Fruit fly (Drosophila melanogaster) whole organism, embryonic: ENCODE measurements around the gene DCTN5-p25.

Experiments used
- Antp ChIP-seq: fragments of 200-800 bp; sonication (Bioruptor generic); optimal IDR thresholded peaks from 3 replicates; lab custom pipeline; 2016; ENCODE audit warnings: missing biosample characterization, missing genetic modification characterization
- Atf6 ChIP-seq: fragments of 200-800 bp; sonication (Bioruptor generic); IDR thresholded peaks from 2 replicates; pipeline ENCODE4 v1.3.6; 2022; ENCODE audit warnings: missing biosample characterization, missing genetic modification characterization
- Awh ChIP-seq: fragments of 200-800 bp; sonication (Bioruptor generic); IDR thresholded peaks from 2 replicates; pipeline ENCODE4, ENCODE4 v1.3.6; 2022; ENCODE audit warnings: missing biosample characterization, missing genetic modification characterization
- Blimp-1 ChIP-seq: fragments of 200-800 bp; sonication (Bioruptor generic); optimal IDR thresholded peaks from 3 replicates; lab custom pipeline; 2018; ENCODE audit warnings: missing biosample characterization, missing genetic modification characterization, mild to moderate bottlenecking, moderate library complexity, missing genetic modification reagents
- CG11085 ChIP-seq: fragments of 200-800 bp; sonication (Bioruptor generic); IDR thresholded peaks from 2 replicates; pipeline ENCODE4 v1.3.6; 2022; ENCODE audit warnings: missing biosample characterization, missing genetic modification characterization
- CG12391 ChIP-seq: fragments of 200-800 bp; sonication (Bioruptor generic); optimal IDR thresholded peaks from 3 replicates; lab custom pipeline; 2018; ENCODE audit warnings: missing biosample characterization, mild to moderate bottlenecking, missing genetic modification characterization, moderate library complexity
- CG12744 ChIP-seq: fragments of 200-800 bp; sonication (Bioruptor generic); optimal IDR thresholded peaks from 2 replicates; lab custom pipeline; 2016; ENCODE audit warnings: missing biosample characterization, missing genetic modification characterization
- CG14050 ChIP-seq: fragments of 200-800 bp; sonication (Bioruptor generic); IDR thresholded peaks from 3 replicates; pipeline ENCODE4 v1.3.6; 2022; ENCODE audit warnings: missing biosample characterization, missing genetic modification characterization
- CG14860 ChIP-seq: fragments of 200-800 bp; sonication (Bioruptor generic); IDR thresholded peaks from 3 replicates; pipeline ENCODE4 v1.3.6; 2022; ENCODE audit warnings: missing biosample characterization, missing genetic modification characterization; ENCODE audit not compliant: partially characterized antibody
- CG15514 ChIP-seq: fragments of 200-800 bp; sonication (Bioruptor generic); optimal IDR thresholded peaks from 3 replicates; lab custom pipeline; 2017; ENCODE audit warnings: missing biosample characterization, missing genetic modification characterization, mild to moderate bottlenecking, moderate library complexity, missing genetic modification reagents
- CG1602 ChIP-seq: fragments of 200-800 bp; sonication (Bioruptor generic); optimal IDR thresholded peaks from 3 replicates; lab custom pipeline; 2016; ENCODE audit warnings: missing biosample characterization, missing genetic modification characterization
- CG17829 ChIP-seq: fragments of 200-800 bp; optimal IDR thresholded peaks from 2 replicates; lab custom pipeline; 2019; ENCODE audit warnings: missing biosample characterization, mild to moderate bottlenecking, missing genetic modification characterization, moderate library complexity
- CG18262 ChIP-seq: fragments of 200-800 bp; optimal IDR thresholded peaks from 3 replicates; lab custom pipeline; 2019; ENCODE audit warnings: missing biosample characterization, mild to moderate bottlenecking, missing genetic modification characterization, moderate library complexity
- CG2129 ChIP-seq: fragments of 200-800 bp; sonication (Bioruptor generic); IDR thresholded peaks from 2 replicates; pipeline ENCODE4 v1.3.6; 2022; ENCODE audit warnings: missing biosample characterization, missing genetic modification characterization; ENCODE audit not compliant: partially characterized antibody
- CG31224 ChIP-seq: fragments of 200-800 bp; sonication (Bioruptor generic); IDR thresholded peaks from 2 replicates; pipeline ENCODE4 v1.3.6; 2022; ENCODE audit warnings: missing biosample characterization, missing genetic modification characterization
- CG43689 ChIP-seq: fragments of 200-800 bp; sonication (Bioruptor generic); IDR thresholded peaks from 2 replicates; pipeline ENCODE4 v1.3.6; 2022; ENCODE audit warnings: missing biosample characterization, missing genetic modification characterization
- CG4404 ChIP-seq: fragments of 200-800 bp; sonication (Bioruptor generic); IDR thresholded peaks from 2 replicates; pipeline ENCODE4 v1.3.6; 2022; ENCODE audit warnings: missing biosample characterization, missing genetic modification characterization
- CG4854 ChIP-seq: fragments of 200-800 bp; sonication (Bioruptor generic); optimal IDR thresholded peaks from 2 replicates; lab custom pipeline; 2016; ENCODE audit warnings: missing biosample characterization, missing genetic modification characterization, inconsistent platforms
- CG6272 ChIP-seq: fragments of 200-800 bp; sonication (Bioruptor generic); IDR thresholded peaks from 2 replicates; pipeline ENCODE4 v1.3.6; 2022; ENCODE audit warnings: missing biosample characterization, missing genetic modification characterization
- CG7271 ChIP-seq: fragments of 200-800 bp; sonication (Bioruptor generic); optimal IDR thresholded peaks from 2 replicates; lab custom pipeline; 2018; ENCODE audit warnings: missing biosample characterization, mild to moderate bottlenecking, missing genetic modification characterization, moderate library complexity
- CG8924 ChIP-seq: fragments of 200-800 bp; optimal IDR thresholded peaks from 3 replicates; lab custom pipeline; 2019; ENCODE audit warnings: missing biosample characterization, mild to moderate bottlenecking, missing genetic modification characterization, moderate library complexity
- CG8944 ChIP-seq: fragments of 200-800 bp; sonication (Bioruptor generic); optimal IDR thresholded peaks from 3 replicates; lab custom pipeline; 2016; ENCODE audit warnings: missing biosample characterization, missing genetic modification characterization
- CG9437 ChIP-seq: fragments of 200-800 bp; sonication (Bioruptor generic); optimal IDR thresholded peaks from 2 replicates; lab custom pipeline; 2018; ENCODE audit warnings: missing biosample characterization, mild to moderate bottlenecking, missing genetic modification characterization
- Camta ChIP-seq: fragments of 200-800 bp; sonication (Bioruptor generic); optimal IDR thresholded peaks from 2 replicates; lab custom pipeline; 2016; ENCODE audit warnings: missing biosample characterization, missing genetic modification characterization
- Drgx ChIP-seq: fragments of 200-800 bp; sonication (Bioruptor generic); IDR thresholded peaks from 2 replicates; pipeline ENCODE4 v1.3.6; 2022; ENCODE audit warnings: missing biosample characterization, missing genetic modification characterization
- Gsc ChIP-seq: fragments of 200-800 bp; sonication (Bioruptor generic); IDR thresholded peaks from 2 replicates; pipeline ENCODE4 v1.3.6; 2022; ENCODE audit warnings: missing biosample characterization, missing genetic modification characterization
- H15 ChIP-seq: fragments of 200-800 bp; sonication (Bioruptor generic); IDR thresholded peaks from 3 replicates; pipeline ENCODE4 v1.3.6; 2022; ENCODE audit warnings: missing biosample characterization, missing genetic modification characterization
- Lhr ChIP-seq: fragments of 200-800 bp; sonication (Bioruptor generic); optimal IDR thresholded peaks from 3 replicates; lab custom pipeline; 2017; ENCODE audit warnings: mild to moderate bottlenecking, missing biosample characterization, missing genetic modification reagents, missing genetic modification characterization
- Nf-YA ChIP-seq: fragments of 200-800 bp; sonication (Bioruptor generic); IDR thresholded peaks from 2 replicates; pipeline ENCODE4 v1.3.6; 2022; ENCODE audit warnings: missing biosample characterization, missing genetic modification characterization
- Nf-YB ChIP-seq: fragments of 200-800 bp; sonication (Bioruptor generic); optimal IDR thresholded peaks from 3 replicates; lab custom pipeline; 2019; ENCODE audit warnings: missing biosample characterization, mild to moderate bottlenecking, missing genetic modification characterization, moderate library complexity
- abd-A ChIP-seq: fragments of 200-800 bp; sonication (Bioruptor generic); optimal IDR thresholded peaks from 3 replicates; lab custom pipeline; 2019; ENCODE audit warnings: missing biosample characterization, mild to moderate bottlenecking, missing genetic modification characterization, moderate library complexity
- ash1 ChIP-seq: fragments of 200-800 bp; sonication (Bioruptor generic); optimal IDR thresholded peaks from 2 replicates; lab custom pipeline; 2018; ENCODE audit warnings: missing biosample characterization, mild to moderate bottlenecking, missing genetic modification characterization
- az2 ChIP-seq: fragments of 200-800 bp; sonication (Bioruptor generic); optimal IDR thresholded peaks from 3 replicates; lab custom pipeline; 2016; ENCODE audit warnings: missing biosample characterization, missing genetic modification characterization
- crp ChIP-seq, 2 experiments: fragments of 200-800 bp; sonication (Bioruptor generic); optimal IDR thresholded peaks; 2 replicates in 1 of 2; 3 replicates in 1 of 2; lab custom pipeline; 2017; ENCODE audit warnings: missing biosample characterization in 2 of 2, missing genetic modification characterization in 2 of 2, mild to moderate bottlenecking in 1 of 2, moderate library complexity in 1 of 2
- cwo ChIP-seq: fragments of 200-800 bp; sonication (Bioruptor generic); optimal IDR thresholded peaks from 3 replicates; lab custom pipeline; 2017; ENCODE audit warnings: missing biosample characterization, missing genetic modification characterization, mild to moderate bottlenecking, moderate library complexity, missing genetic modification reagents
- en ChIP-seq: fragments of 200-800 bp; sonication (Bioruptor generic); optimal IDR thresholded peaks from 2 replicates; lab custom pipeline; 2016; ENCODE audit warnings: missing biosample characterization, missing genetic modification characterization
- gsb ChIP-seq: fragments of 200-800 bp; sonication (Bioruptor generic); IDR thresholded peaks from 2 replicates; pipeline ENCODE4 v1.3.6; 2022; ENCODE audit warnings: missing biosample characterization, missing genetic modification characterization
- her ChIP-seq: fragments of 200-800 bp; sonication (Bioruptor generic); optimal IDR thresholded peaks from 2 replicates; lab custom pipeline; 2016; ENCODE audit warnings: missing biosample characterization, missing genetic modification characterization
- ind ChIP-seq: fragments of 200-800 bp; sonication (Bioruptor generic); optimal IDR thresholded peaks from 3 replicates; lab custom pipeline; 2016; ENCODE audit warnings: missing biosample characterization, missing genetic modification characterization
- inv ChIP-seq: fragments of 200-800 bp; sonication (Bioruptor generic); IDR thresholded peaks from 2 replicates; pipeline ENCODE4 v1.3.6; 2022; ENCODE audit warnings: missing biosample characterization, missing genetic modification characterization; ENCODE audit not compliant: partially characterized antibody
- jigr1 ChIP-seq: fragments of 200-800 bp; sonication (Bioruptor generic); IDR thresholded peaks from 3 replicates; pipeline ENCODE4 v1.3.6; 2022; ENCODE audit warnings: missing biosample characterization, missing genetic modification characterization
- kay ChIP-seq: fragments of 200-800 bp; sonication (Bioruptor generic); optimal IDR thresholded peaks from 2 replicates; lab custom pipeline; 2016; ENCODE audit warnings: missing biosample characterization, missing genetic modification characterization
- ken ChIP-seq: fragments of 200-800 bp; sonication (Bioruptor generic); IDR thresholded peaks from 3 replicates; pipeline ENCODE4 v1.3.6; 2022; ENCODE audit warnings: missing biosample characterization, missing genetic modification characterization
- lilli ChIP-seq: fragments of 200-800 bp; sonication (Bioruptor generic); optimal IDR thresholded peaks from 3 replicates; lab custom pipeline; 2016; ENCODE audit warnings: missing biosample characterization, missing genetic modification characterization
- nmo ChIP-seq: fragments of 200-800 bp; sonication (Bioruptor generic); optimal IDR thresholded peaks from 2 replicates; lab custom pipeline; 2018; ENCODE audit warnings: missing biosample characterization, mild to moderate bottlenecking, missing genetic modification characterization, moderate library complexity
- otp ChIP-seq: fragments of 200-800 bp; sonication (Bioruptor generic); IDR thresholded peaks from 3 replicates; pipeline ENCODE4, ENCODE4 v1.3.6; 2022; ENCODE audit warnings: missing biosample characterization, missing genetic modification characterization
- tgo ChIP-seq: fragments of 200-800 bp; sonication (Bioruptor generic); IDR thresholded peaks from 3 replicates; pipeline ENCODE4 v1.3.6; 2022; ENCODE audit warnings: missing biosample characterization, missing genetic modification characterization
- usp ChIP-seq: fragments of >200 bp; optimal IDR thresholded peaks from 2 replicates; lab custom pipeline; 2017; ENCODE audit warnings: missing biosample characterization, missing genetic modification characterization
- vfl ChIP-seq: fragments of 200-800 bp; sonication (Bioruptor generic); optimal IDR thresholded peaks from 2 replicates; lab custom pipeline; 2016; ENCODE audit warnings: missing biosample characterization, missing genetic modification characterization
- wor ChIP-seq: fragments of 200-800 bp; sonication (Bioruptor generic); IDR thresholded peaks from 2 replicates; pipeline ENCODE4 v1.3.6; 2022; ENCODE audit warnings: missing biosample characterization, missing genetic modification characterization
- zf30C ChIP-seq: fragments of 200-800 bp; sonication (Bioruptor generic); optimal IDR thresholded peaks from 3 replicates; lab custom pipeline; 2018; ENCODE audit warnings: missing biosample characterization, mild to moderate bottlenecking, missing genetic modification characterization

DCTN5-p25 gene

dm6 chr2L:15009703-15010102 lies 4.2 kb downstream of the DCTN5-p25 start, which contains the start of the genes THG and Rnmt (continued):
- TF ChIP-seq tgo (GFP tag; lab: Robert Waterston, UW) (peak; percentile 85), Blimp-1 (GFP tag; lab: Kevin White, UChicago) (peak; percentile 73), inv (GFP tag; lab: Robert Waterston, UW) (peak; percentile 77), CG12391 (tag; lab: Kevin White, UChicago) (peak; percentile 92), CG9437 (GFP tag; lab: Kevin White, UChicago) (peak; percentile 46), Atf6 (GFP tag; lab: Robert Waterston, UW) (peak; percentile 87), her (peak; percentile 46), Drgx (peak; percentile 55), crp (GFP tag; optimal IDR thresholded peaks at IDR 0.05; lab: Kevin White, UChicago) (peak; percentile 0 to 86), ken (GFP tag; lab: Robert Waterston, UW) (peak; percentile 85), en (GFP tag; lab: Kevin White, UChicago) (peak; percentile 33), abd-A (tag; lab: Kevin White, UChicago) (peak; percentile 8), Antp (GFP tag; lab: Kevin White, UChicago) (peak; percentile 55), CG12744 (GFP tag; lab: Kevin White, UChicago) (peak; percentile 58), Nf-YB (GFP tag; lab: Kevin White, UChicago) (peak; percentile 60), otp (GFP tag; lab: Robert Waterston, UW) (peak; percentile 77), CG31224 (GFP tag; lab: Robert Waterston, UW) (peak; percentile 58), vfl (GFP tag; lab: Kevin White, UChicago) (peak; percentile 71), zf30C (GFP tag; lab: Kevin White, UChicago) (no peak), usp (no peak), CG8944 (peak; percentile 30), ash1 (GFP tag; lab: Kevin White, UChicago) (no peak), CG15514 (peak; percentile 56), wor (GFP tag; lab: Robert Waterston, UW) (peak; percentile 69), gsb (GFP tag; lab: Robert Waterston, UW) (peak; percentile 68), CG11085 (GFP tag; lab: Robert Waterston, UW) (peak; percentile 79), Nf-YA (GFP tag; lab: Robert Waterston, UW) (no peak), az2 (peak; percentile 86), CG14860 (GFP tag; lab: Robert Waterston, UW) (peak; percentile 84), jigr1 (GFP tag; lab: Robert Waterston, UW) (0 out of 3 replicates have a peak, but pooled peaks have one; percentile 37), lilli (GFP tag; lab: Kevin White, UChicago) (peak; percentile 90), CG2129 (GFP tag; lab: Robert Waterston, UW) (peak; percentile 87), CG8924 (tag; lab: Kevin White, UChicago) (peak; percentile 84), Awh (GFP tag; lab: Robert Waterston, UW) (peak; percentile 73), cwo (GFP tag; lab: Kevin White, UChicago) (peak; percentile 52), Gsc (no peak), CG14050 (peak; percentile 53; the same call in 2 of the 3 replicates), ind (GFP tag; lab: Kevin White, UChicago) (peak; percentile 81), CG17829 (peak; percentile 85), CG1602 (GFP tag; lab: Kevin White, UChicago) (peak; percentile 87), kay (peak; percentile 78), CG18262 (tag; lab: Kevin White, UChicago) (peak; percentile 76), CG43689 (no peak), CG4854 (peak; percentile 63), Lhr (peak; percentile 58), CG4404 (peak; percentile 78), CG7271 (tag; lab: Kevin White, UChicago) (peak; percentile 71), CG6272 (peak; percentile 84), nmo (GFP tag; lab: Kevin White, UChicago) (peak; percentile 85), H15 (GFP tag; lab: Robert Waterston, UW) (peak; percentile 83), Camta (peak; percentile 56)
